Worm (Caenorhabditis elegans) whole organism, young adult: Measurements from ENCODE around the gene sel-9.

Experiments used
- ccch-3 ChIP-seq: fragments of 200-800 bp; sonication (Bioruptor generic); optimal IDR thresholded peaks from 2 replicates; lab custom pipeline; 2018; ENCODE audit warnings: mild to moderate bottlenecking, missing genetic modification characterization, missing compliant biosample characterization
- ceh-79 ChIP-seq: sonication (generic microtip); optimal IDR thresholded peaks from 2 replicates; lab custom pipeline; 2017; ENCODE audit warnings: mild to moderate bottlenecking, missing genetic modification characterization, missing compliant biosample characterization
- dpff-1 ChIP-seq: sonication (generic microtip); optimal IDR thresholded peaks from 2 replicates; lab custom pipeline; 2017; ENCODE audit warnings: mild to moderate bottlenecking, missing genetic modification characterization, missing compliant biosample characterization
- fkh-3 ChIP-seq: sonication (generic microtip); optimal IDR thresholded peaks from 2 replicates; lab custom pipeline; 2016; ENCODE audit warnings: mild to moderate bottlenecking, missing genetic modification characterization, missing compliant biosample characterization
- lsy-27 ChIP-seq: sonication (generic microtip); optimal IDR thresholded peaks from 2 replicates; lab custom pipeline; 2017; ENCODE audit warnings: missing genetic modification characterization, mild to moderate bottlenecking, missing compliant biosample characterization, antibody characterized with exemption, missing genotype, borderline replicate concordance; ENCODE audit not compliant: insufficient read depth
- snpc-1.1 ChIP-seq: sonication (generic microtip); optimal IDR thresholded peaks from 2 replicates; lab custom pipeline; 2017; ENCODE audit warnings: missing genetic modification characterization, mild to moderate bottlenecking, missing compliant biosample characterization, antibody characterized with exemption, moderate library complexity, missing genotype, missing genetic modification reagents; ENCODE audit not compliant: insufficient read depth
- sptf-2 ChIP-seq: fragments of 200-800 bp; sonication (Bioruptor generic); optimal IDR thresholded peaks from 2 replicates; lab custom pipeline; 2018; ENCODE audit warnings: mild to moderate bottlenecking, missing genetic modification characterization, missing compliant biosample characterization
- tbp1 ChIP-seq: fragments of 200-800 bp; sonication (Bioruptor generic); optimal IDR thresholded peaks from 2 replicates; lab custom pipeline; 2018; ENCODE audit warnings: mild to moderate bottlenecking, missing genetic modification characterization, missing compliant biosample characterization
- unc-62 ChIP-seq: fragments of 150-350 bp; optimal IDR thresholded peaks from 2 replicates; lab custom pipeline; 2014; ENCODE audit warnings: missing biosample characterization, missing genetic modification reagents, missing genetic modification characterization

DNA sequence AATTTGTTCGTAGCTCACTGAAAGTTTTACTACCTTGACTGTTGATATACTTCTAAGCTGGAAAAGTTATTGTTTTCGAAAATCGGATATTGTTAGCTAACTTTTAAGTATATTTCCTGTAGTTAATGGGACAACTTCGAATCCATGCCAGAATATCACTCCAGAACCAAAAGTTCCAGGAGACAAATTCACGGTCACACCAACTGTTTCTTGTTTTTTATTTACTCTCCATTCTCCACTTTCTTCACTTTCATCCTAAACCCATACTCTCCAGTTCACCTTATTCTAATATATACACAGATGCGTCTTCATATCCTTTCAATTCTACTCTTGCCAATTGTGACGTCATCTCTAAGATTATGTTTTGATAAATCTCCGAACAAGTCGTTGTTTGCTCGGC, 43.4 kb downstream of the sel-9 start, which contains the start of gene C16D9.1:
- TF ChIP-seq ceh-79 (tag; lab: Kevin White, UChicago) (no peak), snpc-1.1 (no peak), lsy-27 (tag; lab: Kevin White, UChicago) (no peak), dpff-1 (tag; lab: Kevin White, UChicago) (no peak), fkh-3 (tag; lab: Kevin White, UChicago) (no peak), tbp1 (GFP tag; lab: Kevin White, UChicago) (no peak), ccch-3 (GFP tag; lab: Kevin White, UChicago) (no peak), sptf-2 (GFP tag; lab: Kevin White, UChicago) (no peak), unc-62 (GFP tag; lab: Kevin White, UChicago) (no peak)
